Fruit fly (Drosophila melanogaster) whole organism, pupa: ENCODE data around the gene FarO.

Source experiments
- CG10348 ChIP-seq: fragments of 200-800 bp; sonication (Bioruptor generic); IDR thresholded peaks from 2 replicates; pipeline ENCODE4 v1.3.6; 2022; ENCODE audit warnings: missing biosample characterization, missing genetic modification characterization
- CG14655 ChIP-seq: fragments of 200-800 bp; sonication (Bioruptor generic); optimal IDR thresholded peaks from 3 replicates; lab custom pipeline; 2017; ENCODE audit warnings: mild to moderate bottlenecking, missing biosample characterization, missing genetic modification reagents, missing genetic modification characterization
- CG8159 ChIP-seq: fragments of 200-800 bp; sonication (Bioruptor generic); optimal IDR thresholded peaks from 3 replicates; lab custom pipeline; 2018; ENCODE audit warnings: missing biosample characterization, mild to moderate bottlenecking, missing genetic modification characterization, moderate library complexity
- CG9948 ChIP-seq: fragments of 200-800 bp; sonication (Bioruptor generic); optimal IDR thresholded peaks from 2 replicates; lab custom pipeline; 2018; ENCODE audit warnings: missing biosample characterization, mild to moderate bottlenecking, missing genetic modification characterization, moderate library complexity
- fd96Ca ChIP-seq: fragments of 200-800 bp; sonication (Bioruptor generic); IDR thresholded peaks from 3 replicates; pipeline ENCODE4 v1.3.6; 2022; ENCODE audit warnings: missing biosample characterization, missing genetic modification characterization

DNA sequence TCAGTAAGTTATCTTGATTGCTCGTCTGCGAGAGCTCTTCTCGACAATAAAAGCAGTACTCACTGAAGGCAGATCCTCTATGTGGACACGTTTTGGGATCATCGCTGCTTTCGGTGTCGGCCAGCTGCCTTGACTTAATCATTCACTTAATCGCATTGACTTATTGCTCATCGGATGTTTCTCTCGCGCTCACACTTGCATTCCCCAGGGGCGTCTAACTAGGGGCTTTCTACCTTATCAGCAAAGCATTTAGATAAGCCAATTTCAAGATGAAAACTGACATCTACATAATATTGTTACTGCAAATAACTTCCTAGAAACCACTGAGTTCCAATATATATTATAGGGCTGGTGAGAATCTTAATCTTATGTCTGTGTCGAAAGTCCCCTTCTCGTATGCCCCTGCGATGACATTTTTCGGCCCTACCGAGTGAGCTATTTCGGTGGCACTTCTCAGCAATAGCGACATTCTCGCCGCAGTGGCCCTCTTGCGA lies 8.7 kb upstream of the FarO start:
- TF ChIP-seq CG14655 (GFP tag; lab: Kevin White, UChicago) = peak; percentile 6
- 0 out of 3 replicates have a peak, but pooled peaks have one; percentile 26 for TF ChIP-seq fd96Ca (GFP tag; lab: Robert Waterston, UW)
- TF ChIP-seq CG9948 (tag; lab: Kevin White, UChicago) = no peak
- TF ChIP-seq CG8159 = no peak
- no peak for TF ChIP-seq CG10348 (GFP tag; lab: Robert Waterston, UW)
